Fruit fly (Drosophila melanogaster): ENCODE measurements around the gene CG31064.

Gene CG31064

dm6 chr3R:27265330-27265729 lies 26.4 kb upstream of the CG31064 start, which contains the start of the genes CG14262 and CG14260:
CG14262 (minus strand) TSS chr3R:27265430.
CG14260 (plus strand) TSS chr3R:27265457.
- TF ChIP-seq CG9948 (tag; optimal IDR thresholded peaks at IDR 0.05) (no peak), CG32121 (GFP tag; IDR thresholded peaks at IDR 0.05) (no peak), EcR (GFP tag; optimal IDR thresholded peaks at IDR 0.05) (no peak), rn (GFP tag; IDR thresholded peaks at IDR 0.05) (no peak), CG14655 (GFP tag; optimal IDR thresholded peaks at IDR 0.05) (no peak), CG17806 (tag; optimal IDR thresholded peaks at IDR 0.05) (no peak), CG8159 (tag; optimal IDR thresholded peaks at IDR 0.05) (no peak), CG13204 (GFP tag; optimal IDR thresholded peaks at IDR 0.05) (no peak), gl (tag; optimal IDR thresholded peaks at IDR 0.05) (no peak), Ets98B (GFP tag; IDR thresholded peaks at IDR 0.05) (no peak), fd96Ca (GFP tag; IDR thresholded peaks at IDR 0.05) (no peak), Pif1B (GFP tag; optimal IDR thresholded peaks at IDR 0.05) (no peak), CG8301 (tag; optimal IDR thresholded peaks at IDR 0.05) (no peak), CG12605 (GFP tag; IDR thresholded peaks at IDR 0.05) (no peak), Pif1A (GFP tag; optimal IDR thresholded peaks at IDR 0.05) (no peak), Snoo (tag; optimal IDR thresholded peaks at IDR 0.05) (no peak)

dm6 chr3R:27263434-27264215 lies 24.7 kb upstream of the CG31064 start, which contains the start of gene woc:
woc (minus strand) TSS chr3R:27264055.
- peak; percentile 82 for TF ChIP-seq CG32121 (GFP tag; IDR thresholded peaks at IDR 0.05)
- peak; percentile 2 for TF ChIP-seq EcR (GFP tag; optimal IDR thresholded peaks at IDR 0.05)
- TF ChIP-seq CG34367 (tag; optimal IDR thresholded peaks at IDR 0.05), result peak; percentile 71
- peak; percentile 59 for TF ChIP-seq rn (GFP tag; IDR thresholded peaks at IDR 0.05)
- peak; percentile 82 for TF ChIP-seq CG8301 (tag; optimal IDR thresholded peaks at IDR 0.05)
- TF ChIP-seq fd96Ca (GFP tag; IDR thresholded peaks at IDR 0.05), result peak; percentile 90
- TF ChIP-seq CG15710 (tag; optimal IDR thresholded peaks at IDR 0.05), result peak; percentile 75
- peak; percentile 75 for TF ChIP-seq CG9948 (tag; optimal IDR thresholded peaks at IDR 0.05)
- TF ChIP-seq CG13204 (GFP tag; optimal IDR thresholded peaks at IDR 0.05), result no peak
- TF ChIP-seq Snoo (tag; optimal IDR thresholded peaks at IDR 0.05), result peak; percentile 65
- TF ChIP-seq gl (tag; optimal IDR thresholded peaks at IDR 0.05), result peak; percentile 87
- no peak for TF ChIP-seq D1 (tag; optimal IDR thresholded peaks at IDR 0.05)
- TF ChIP-seq CG10348 (GFP tag; IDR thresholded peaks at IDR 0.05), result 0 out of 2 replicates have a peak, but pooled peaks have one; percentile 59
- TF ChIP-seq CG12605 (GFP tag; IDR thresholded peaks at IDR 0.05), result peak; percentile 68; the same call in 1 of the 2 replicates
- TF ChIP-seq Pif1B (GFP tag; optimal IDR thresholded peaks at IDR 0.05), result peak; percentile 70
- TF ChIP-seq CG4496 (GFP tag; IDR thresholded peaks at IDR 0.05), result peak; percentile 81
- peak; percentile 81 for TF ChIP-seq Ets98B (GFP tag; IDR thresholded peaks at IDR 0.05)
- TF ChIP-seq CG8159 (tag; optimal IDR thresholded peaks at IDR 0.05), result peak; percentile 39
- peak; percentile 57 for TF ChIP-seq CG17806 (tag; optimal IDR thresholded peaks at IDR 0.05)
- TF ChIP-seq Pif1A (GFP tag; optimal IDR thresholded peaks at IDR 0.05), result peak; percentile 37
- TF ChIP-seq CG14655 (GFP tag; optimal IDR thresholded peaks at IDR 0.05), result no peak

dm6 chr3R:27253921-27254376 lies 15.1 kb upstream of the CG31064 start:
- TF ChIP-seq EcR (GFP tag; optimal IDR thresholded peaks at IDR 0.05) (peak; percentile 24), gl (tag; optimal IDR thresholded peaks at IDR 0.05) (no peak), CG8159 (tag; optimal IDR thresholded peaks at IDR 0.05) (no peak), Ets98B (GFP tag; IDR thresholded peaks at IDR 0.05) (no peak), CG9948 (tag; optimal IDR thresholded peaks at IDR 0.05) (no peak), CG32121 (GFP tag; IDR thresholded peaks at IDR 0.05) (no peak), Pif1A (GFP tag; optimal IDR thresholded peaks at IDR 0.05) (no peak), CG34367 (tag; optimal IDR thresholded peaks at IDR 0.05) (peak; percentile 19), CG12605 (GFP tag; IDR thresholded peaks at IDR 0.05) (no peak), CG10348 (GFP tag; IDR thresholded peaks at IDR 0.05) (no peak), CG13204 (GFP tag; optimal IDR thresholded peaks at IDR 0.05) (no peak), CG14655 (GFP tag; optimal IDR thresholded peaks at IDR 0.05) (no peak)

dm6 chr3R:27253136-27253920 lies 14.4 kb upstream of the CG31064 start, which contains the start of gene pll:
pll (minus strand) TSS chr3R:27253182.
- TF ChIP-seq CG10348 (GFP tag; IDR thresholded peaks at IDR 0.05), result 0 out of 2 replicates have a peak, but pooled peaks have one; percentile 50
- no peak for TF ChIP-seq Pif1A (GFP tag; optimal IDR thresholded peaks at IDR 0.05)
- peak; percentile 85 for TF ChIP-seq CG32121 (GFP tag; IDR thresholded peaks at IDR 0.05)
- TF ChIP-seq CG4496 (GFP tag; IDR thresholded peaks at IDR 0.05), result peak; percentile 94
- TF ChIP-seq Snoo (tag; optimal IDR thresholded peaks at IDR 0.05), result peak; percentile 72
- TF ChIP-seq CG14655 (GFP tag; optimal IDR thresholded peaks at IDR 0.05), result no peak
- TF ChIP-seq CG8159 (tag; optimal IDR thresholded peaks at IDR 0.05), result peak; percentile 75
- TF ChIP-seq Pif1B (GFP tag; optimal IDR thresholded peaks at IDR 0.05), result no peak
- TF ChIP-seq CG17806 (tag; optimal IDR thresholded peaks at IDR 0.05), result peak; percentile 76
- peak; percentile 79 for TF ChIP-seq fd96Ca (GFP tag; IDR thresholded peaks at IDR 0.05)
- TF ChIP-seq CG12605 (GFP tag; IDR thresholded peaks at IDR 0.05), result peak; percentile 90
- TF ChIP-seq CG34367 (tag; optimal IDR thresholded peaks at IDR 0.05), result peak; percentile 71
- peak; percentile 70; the same call in 1 of the 2 replicates for TF ChIP-seq rn (GFP tag; IDR thresholded peaks at IDR 0.05)
- TF ChIP-seq CG13204 (GFP tag; optimal IDR thresholded peaks at IDR 0.05), result no peak
- no peak for TF ChIP-seq D1 (tag; optimal IDR thresholded peaks at IDR 0.05)
- peak; percentile 64 for TF ChIP-seq CG9948 (tag; optimal IDR thresholded peaks at IDR 0.05)
- TF ChIP-seq Ets98B (GFP tag; IDR thresholded peaks at IDR 0.05), result peak; percentile 88
- TF ChIP-seq CG8301 (tag; optimal IDR thresholded peaks at IDR 0.05), result peak; percentile 64
- TF ChIP-seq EcR (GFP tag; optimal IDR thresholded peaks at IDR 0.05), result peak; percentile 59
- TF ChIP-seq CG15710 (tag; optimal IDR thresholded peaks at IDR 0.05), result peak; percentile 75
- TF ChIP-seq gl (tag; optimal IDR thresholded peaks at IDR 0.05), result no peak

Measured in whole organism, pupa.